Worm (Caenorhabditis elegans) whole organism, late embryonic: Measurements from ENCODE around the gene Y14H12B.1.

ENCODE experiments used
- F13H6.1 ChIP-seq: sonication (generic microtip); optimal IDR thresholded peaks from 2 replicates; lab custom pipeline; 2016; ENCODE audit warnings: missing genetic modification characterization, missing compliant biosample characterization
- K02D7.2 ChIP-seq: sonication (generic microtip); optimal IDR thresholded peaks from 2 replicates; lab custom pipeline; 2017; ENCODE audit warnings: mild to moderate bottlenecking, missing genetic modification characterization, missing compliant biosample characterization
- K09A11.1 ChIP-seq: sonication (generic microtip); optimal IDR thresholded peaks from 2 replicates; lab custom pipeline; 2017; ENCODE audit warnings: antibody characterized with exemption, mild to moderate bottlenecking, missing genetic modification characterization, missing compliant biosample characterization; ENCODE audit not compliant: insufficient read depth
- T23F11.4 ChIP-seq: fragments of 200-800 bp; sonication (Bioruptor generic); optimal IDR thresholded peaks from 2 replicates; lab custom pipeline; 2018; ENCODE audit warnings: mild to moderate bottlenecking, missing genetic modification characterization, missing compliant biosample characterization
- ahr-1 ChIP-seq: sonication (generic microtip); optimal IDR thresholded peaks from 2 replicates; lab custom pipeline; 2016; ENCODE audit warnings: missing genetic modification characterization, missing compliant biosample characterization
- ama-1 ChIP-seq: fragments of 150-350 bp; optimal IDR thresholded peaks from 2 replicates; lab custom pipeline; 2014
- ceh-14 ChIP-seq: sonication (generic microtip); optimal IDR thresholded peaks from 2 replicates; lab custom pipeline; 2016; ENCODE audit warnings: missing genotype, missing genetic modification characterization, missing compliant biosample characterization
- ceh-19 ChIP-seq: fragments of 200-800 bp; sonication (Bioruptor generic); optimal IDR thresholded peaks from 2 replicates; lab custom pipeline; 2018; ENCODE audit warnings: mild to moderate bottlenecking, missing genetic modification characterization, missing compliant biosample characterization
- ceh-30 ChIP-seq: fragments of 150-350 bp; optimal IDR thresholded peaks from 2 replicates; lab custom pipeline; 2014; ENCODE audit warnings: missing biosample characterization, missing genetic modification characterization
- ceh-31 ChIP-seq: sonication (generic microtip); optimal IDR thresholded peaks from 2 replicates; lab custom pipeline; 2016; ENCODE audit warnings: missing genetic modification characterization, missing compliant biosample characterization
- ceh-34 ChIP-seq: sonication (generic microtip); optimal IDR thresholded peaks from 2 replicates; lab custom pipeline; 2016; ENCODE audit warnings: mild to moderate bottlenecking, missing genetic modification characterization, missing compliant biosample characterization
- ceh-45 ChIP-seq: fragments of 200-800 bp; sonication (Bioruptor generic); IDR thresholded peaks from 2 replicates; pipeline ENCODE4 v1.3.6; 2022; ENCODE audit warnings: missing genetic modification reagents, missing genetic modification characterization, missing compliant biosample characterization
- ceh-48 ChIP-seq: sonication (generic microtip); optimal IDR thresholded peaks from 2 replicates; lab custom pipeline; 2016; ENCODE audit warnings: missing genetic modification characterization, inconsistent platforms, missing compliant biosample characterization
- ceh-6 ChIP-seq: fragments of 200-800 bp; sonication (Bioruptor generic); optimal IDR thresholded peaks from 2 replicates; lab custom pipeline; 2018; ENCODE audit warnings: mild to moderate bottlenecking, missing genetic modification characterization, missing compliant biosample characterization
- che-1 ChIP-seq: sonication (generic microtip); optimal IDR thresholded peaks from 2 replicates; lab custom pipeline; 2016; ENCODE audit warnings: mild to moderate bottlenecking, missing genetic modification characterization, missing compliant biosample characterization
- dmd-4 ChIP-seq: sonication (generic microtip); optimal IDR thresholded peaks from 2 replicates; lab custom pipeline; 2016; ENCODE audit warnings: borderline replicate concordance, missing genetic modification characterization, missing compliant biosample characterization
- dve-1 ChIP-seq: sonication (generic microtip); optimal IDR thresholded peaks from 2 replicates; lab custom pipeline; 2017; ENCODE audit warnings: antibody characterized with exemption, mild to moderate bottlenecking, missing genetic modification characterization, missing compliant biosample characterization
- elt-4 ChIP-seq: sonication (generic microtip); optimal IDR thresholded peaks from 2 replicates; lab custom pipeline; 2016; ENCODE audit warnings: missing genetic modification characterization, missing compliant biosample characterization
- eyg-1 ChIP-seq: sonication (generic microtip); optimal IDR thresholded peaks from 2 replicates; lab custom pipeline; 2016; ENCODE audit warnings: missing genotype, missing genetic modification characterization, missing compliant biosample characterization
- fax-1 ChIP-seq: sonication (generic microtip); optimal IDR thresholded peaks from 2 replicates; lab custom pipeline; 2016; ENCODE audit warnings: missing genotype, missing genetic modification characterization, missing compliant biosample characterization
- fkh-10 ChIP-seq: fragments of 150-350 bp; optimal IDR thresholded peaks from 2 replicates; lab custom pipeline; 2014; ENCODE audit warnings: missing biosample characterization, missing genetic modification reagents, missing genetic modification characterization
- fkh-6 ChIP-seq: sonication (generic microtip); optimal IDR thresholded peaks from 2 replicates; lab custom pipeline; 2016; ENCODE audit warnings: missing genetic modification characterization, missing compliant biosample characterization
- gmeb-2 ChIP-seq: sonication (generic microtip); optimal IDR thresholded peaks from 2 replicates; lab custom pipeline; 2016; ENCODE audit warnings: missing genetic modification characterization, inconsistent platforms, missing compliant biosample characterization
- hlh-6 ChIP-seq: sonication (generic microtip); optimal IDR thresholded peaks from 2 replicates; lab custom pipeline; 2016; ENCODE audit warnings: missing genotype, missing genetic modification characterization, missing compliant biosample characterization
- hlh-8 ChIP-seq: sonication (generic microtip); optimal IDR thresholded peaks from 2 replicates; lab custom pipeline; 2016; ENCODE audit warnings: missing genotype, missing genetic modification characterization, missing compliant biosample characterization
- madf-2 ChIP-seq: sonication (generic microtip); optimal IDR thresholded peaks from 2 replicates; lab custom pipeline; 2017; ENCODE audit warnings: missing genetic modification characterization, missing compliant biosample characterization
- nfya-1 ChIP-seq: sonication (generic microtip); optimal IDR thresholded peaks from 2 replicates; lab custom pipeline; 2017; ENCODE audit warnings: missing genetic modification characterization, mild to moderate bottlenecking, missing compliant biosample characterization, antibody characterized with exemption, moderate library complexity
- npax-4 ChIP-seq: sonication (generic microtip); optimal IDR thresholded peaks from 2 replicates; lab custom pipeline; 2016; ENCODE audit warnings: missing genetic modification characterization, missing compliant biosample characterization
- odd-2 ChIP-seq: sonication (generic microtip); optimal IDR thresholded peaks from 2 replicates; lab custom pipeline; 2017; ENCODE audit warnings: antibody characterized with exemption, mild to moderate bottlenecking, missing genetic modification characterization, missing compliant biosample characterization
- pat-9 ChIP-seq: fragments of 200-800 bp; sonication (Bioruptor generic); optimal IDR thresholded peaks from 2 replicates; lab custom pipeline; 2018; ENCODE audit warnings: mild to moderate bottlenecking, missing genetic modification characterization, moderate library complexity, missing compliant biosample characterization
- pha-4 ChIP-seq: fragments of 150-350 bp; optimal IDR thresholded peaks from 2 replicates; lab custom pipeline; 2018; ENCODE audit warnings: missing biosample characterization, missing genetic modification reagents, missing genetic modification characterization
- pqm-1 ChIP-seq: sonication (generic microtip); optimal IDR thresholded peaks from 2 replicates; lab custom pipeline; 2016; ENCODE audit warnings: missing genetic modification characterization, missing compliant biosample characterization
- rnt-1 ChIP-seq: sonication (generic microtip); optimal IDR thresholded peaks from 2 replicates; lab custom pipeline; 2016; ENCODE audit warnings: missing genetic modification characterization, missing compliant biosample characterization
- sdc-2 ChIP-seq: sonication (generic microtip); optimal IDR thresholded peaks from 2 replicates; lab custom pipeline; 2016; ENCODE audit warnings: missing genotype, missing genetic modification characterization, missing compliant biosample characterization
- sox-2 ChIP-seq: fragments of 200-800 bp; sonication (Bioruptor generic); IDR thresholded peaks from 2 replicates; pipeline ENCODE4 v1.3.6; 2022; ENCODE audit warnings: missing genetic modification reagents, missing genetic modification characterization, missing compliant biosample characterization
- syd-9 ChIP-seq: sonication (generic microtip); optimal IDR thresholded peaks from 2 replicates; lab custom pipeline; 2016; ENCODE audit warnings: mild to moderate bottlenecking, missing genetic modification characterization, moderate library complexity, missing compliant biosample characterization
- tbx-2 ChIP-seq: sonication (generic microtip); optimal IDR thresholded peaks from 2 replicates; lab custom pipeline; 2016; ENCODE audit warnings: missing genetic modification characterization, missing compliant biosample characterization
- tbx-7 ChIP-seq: sonication (generic microtip); optimal IDR thresholded peaks from 2 replicates; lab custom pipeline; 2016; ENCODE audit warnings: missing genotype, missing genetic modification characterization, missing compliant biosample characterization
- unc-42 ChIP-seq: sonication (generic microtip); optimal IDR thresholded peaks from 2 replicates; lab custom pipeline; 2016; ENCODE audit warnings: missing genotype, missing genetic modification characterization, missing compliant biosample characterization
- unc-55 ChIP-seq: sonication (generic microtip); optimal IDR thresholded peaks from 2 replicates; lab custom pipeline; 2017; ENCODE audit warnings: missing biosample characterization, missing genetic modification reagents, missing genetic modification characterization
- zip-5 ChIP-seq: sonication (generic microtip); optimal IDR thresholded peaks from 2 replicates; lab custom pipeline; 2016; ENCODE audit warnings: missing genetic modification characterization, missing compliant biosample characterization
- ztf-16 ChIP-seq: sonication (generic microtip); optimal IDR thresholded peaks from 2 replicates; lab custom pipeline; 2017; ENCODE audit warnings: missing genetic modification characterization, missing compliant biosample characterization

The Y14H12B.1 gene

DNA sequence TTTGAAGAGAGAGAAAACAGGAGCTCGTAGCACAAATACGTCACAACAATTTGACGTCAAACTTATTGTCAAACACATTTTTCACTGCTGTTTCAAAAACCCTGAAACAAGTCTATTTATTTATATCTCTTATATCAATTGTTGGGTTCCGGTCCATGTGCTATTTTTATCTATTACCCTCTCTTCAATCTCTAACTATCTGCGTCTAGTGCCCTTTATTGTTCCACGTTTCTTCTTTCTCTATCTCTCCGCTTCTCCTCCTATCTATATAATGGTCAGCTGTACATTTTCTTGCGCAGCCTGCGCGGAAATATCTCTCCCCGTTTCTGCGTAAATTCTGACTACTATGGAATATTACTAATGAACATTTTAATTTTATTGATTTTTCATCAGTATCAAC is 37.3 kb upstream of the Y14H12B.1 start (continued):
- TF ChIP-seq ceh-45 (GFP tag; lab: Robert Waterston, UW) (no peak), ceh-6 (GFP tag; lab: Kevin White, UChicago) (no peak), rnt-1 (tag; lab: Kevin White, UChicago) (no peak), ceh-14 (tag; lab: Kevin White, UChicago) (no peak), dmd-4 (tag; lab: Kevin White, UChicago) (no peak), npax-4 (tag; lab: Kevin White, UChicago) (no peak), unc-55 (GFP tag; lab: Kevin White, UChicago) (peak; percentile 27), ama-1 (lab: Kevin White, UChicago) (no peak), ztf-16 (tag; lab: Kevin White, UChicago) (no peak), hlh-6 (no peak), pha-4 (tag; lab: Kevin White, UChicago) (no peak), nfya-1 (tag; lab: Kevin White, UChicago) (peak; percentile 66), ceh-30 (tag; lab: Kevin White, UChicago) (no peak), F13H6.1 (tag; lab: Kevin White, UChicago) (peak; percentile 17), T23F11.4 (GFP tag; lab: Kevin White, UChicago) (no peak), ceh-34 (peak; percentile 16)

DNA sequence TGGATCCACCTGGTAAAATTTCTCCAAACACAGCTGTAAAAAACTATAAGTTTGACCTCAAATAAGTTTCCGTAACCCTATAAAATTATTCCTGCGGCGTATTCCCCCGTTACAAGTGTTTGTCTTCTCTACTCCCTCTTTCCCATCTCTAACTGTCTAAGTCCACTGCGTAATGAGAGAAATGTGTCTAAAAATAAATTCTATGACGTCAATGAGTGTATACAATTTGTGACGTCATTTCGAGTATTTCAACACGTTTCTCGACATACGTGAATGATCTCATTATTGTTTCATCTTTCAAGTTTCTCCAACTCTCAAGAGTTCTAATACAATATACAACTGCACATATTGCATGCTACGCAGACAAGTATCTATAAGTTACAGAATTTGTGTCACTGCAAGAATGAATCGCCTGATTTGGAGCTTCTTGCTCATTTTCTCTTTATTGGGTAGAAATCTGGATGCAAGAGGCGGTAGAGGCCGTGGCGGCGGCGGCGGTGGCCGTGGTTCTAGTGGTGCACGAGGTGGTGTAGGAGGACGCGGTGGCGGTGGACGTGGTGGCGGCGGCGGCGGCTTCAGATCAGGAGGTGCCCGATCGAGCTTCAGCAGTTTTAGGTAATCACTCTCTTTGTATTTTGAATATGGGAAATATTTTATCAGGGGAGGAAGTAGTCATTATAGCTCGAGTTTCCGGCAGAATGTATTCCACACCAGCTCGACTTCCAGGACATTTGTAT is 36.3 kb upstream of the Y14H12B.1 start, which contains the start of gene F53C3.6:
TSS of gene F53C3.6 (plus strand) at position 385 of the 737 bp plus-strand sequence.
- TF ChIP-seq ahr-1 (tag; lab: Kevin White, UChicago) = no peak
- TF ChIP-seq odd-2 = no peak
- peak; percentile 53 for TF ChIP-seq nfya-1 (tag; lab: Kevin White, UChicago)
- no peak for TF ChIP-seq madf-2 (tag; lab: Kevin White, UChicago)
- peak; percentile 40 for TF ChIP-seq tbx-2 (tag; lab: Kevin White, UChicago)
- TF ChIP-seq ceh-31 (tag; lab: Kevin White, UChicago) = peak; percentile 55
- no peak for TF ChIP-seq dmd-4 (tag; lab: Kevin White, UChicago)
- TF ChIP-seq zip-5 = no peak
- no peak for TF ChIP-seq pha-4 (tag; lab: Kevin White, UChicago)
- TF ChIP-seq pqm-1 (tag; lab: Kevin White, UChicago) = no peak
- no peak for TF ChIP-seq sox-2 (GFP tag; lab: Robert Waterston, UW)
- no peak for TF ChIP-seq K09A11.1 (tag; lab: Kevin White, UChicago)
- TF ChIP-seq syd-9 (tag; lab: Kevin White, UChicago) = no peak
- TF ChIP-seq unc-42 = peak; percentile 70
- peak; percentile 15 for TF ChIP-seq unc-55 (GFP tag; lab: Kevin White, UChicago)
- TF ChIP-seq eyg-1 (tag; lab: Kevin White, UChicago) = no peak
- TF ChIP-seq sdc-2 (tag; lab: Kevin White, UChicago) = peak; percentile 20
- no peak for TF ChIP-seq ceh-34
- no peak for TF ChIP-seq ceh-19 (GFP tag; lab: Kevin White, UChicago)
- no peak for TF ChIP-seq K02D7.2 (tag; lab: Kevin White, UChicago)

DNA sequence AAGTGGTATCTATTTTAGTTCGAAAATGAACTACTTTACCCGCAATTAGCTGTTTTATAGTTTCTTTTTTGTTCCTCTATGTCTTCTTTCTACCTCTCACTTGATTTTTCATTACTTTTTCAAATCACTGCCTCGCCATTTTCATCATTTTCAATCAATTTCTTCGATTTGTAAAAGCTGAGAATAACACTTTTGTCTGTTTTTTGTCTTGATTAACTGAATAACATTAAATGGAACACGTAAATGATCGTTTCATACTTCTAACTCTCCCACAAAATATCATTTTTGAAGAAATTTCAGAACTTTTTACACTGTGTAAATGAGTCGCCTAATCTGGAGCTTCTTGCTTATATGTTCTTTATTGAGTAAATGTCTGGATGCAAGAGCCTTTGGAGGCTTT is 33.1 kb upstream of the Y14H12B.1 start, which contains the start of gene F53C3.4:
TSS of gene F53C3.4 (plus strand) at position 301 of the 400 bp plus-strand sequence.
- TF ChIP-seq ceh-48 (tag; lab: Kevin White, UChicago) (no peak), dmd-4 (tag; lab: Kevin White, UChicago) (no peak)

DNA sequence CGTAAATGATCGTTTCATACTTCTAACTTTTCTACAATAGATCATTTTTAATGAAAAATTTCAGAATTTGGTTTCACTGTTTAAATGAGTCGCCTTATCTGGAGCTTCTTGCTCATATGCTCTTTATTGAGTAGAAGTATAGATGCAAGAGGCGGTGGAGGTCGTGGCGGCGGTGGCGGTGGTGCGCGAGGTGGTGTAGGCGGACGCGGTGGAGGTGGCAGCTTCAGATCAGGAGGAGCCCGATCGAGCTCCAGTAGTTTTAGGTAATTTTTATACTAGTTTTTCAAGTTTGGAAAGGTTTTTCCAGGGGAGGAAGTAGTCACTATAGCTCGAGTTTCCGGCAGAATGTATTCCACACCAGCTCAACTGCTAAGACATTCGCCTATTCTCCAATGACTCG is 31.4 kb upstream of the Y14H12B.1 start, which contains the start of gene F53C3.3:
TSS of gene F53C3.3 (plus strand) at position 59 of the 400 bp plus-strand sequence.
- no peak for TF ChIP-seq nfya-1 (tag; lab: Kevin White, UChicago)
- no peak for TF ChIP-seq che-1
- no peak for TF ChIP-seq hlh-8 (tag; lab: Kevin White, UChicago)
- TF ChIP-seq dve-1 (tag; lab: Kevin White, UChicago) = no peak
- no peak for TF ChIP-seq pat-9 (tag; lab: Kevin White, UChicago)
- TF ChIP-seq fax-1 (tag; lab: Kevin White, UChicago) = no peak
- no peak for TF ChIP-seq ahr-1 (tag; lab: Kevin White, UChicago)
- TF ChIP-seq ceh-31 (tag; lab: Kevin White, UChicago) = no peak
- no peak for TF ChIP-seq ceh-19 (GFP tag; lab: Kevin White, UChicago)
- no peak for TF ChIP-seq odd-2
- TF ChIP-seq tbx-7 = no peak
- no peak for TF ChIP-seq fkh-10
- no peak for TF ChIP-seq elt-4 (tag; lab: Kevin White, UChicago)
- no peak for TF ChIP-seq ceh-34
- TF ChIP-seq fkh-6 (tag; lab: Kevin White, UChicago) = no peak
- no peak for TF ChIP-seq hlh-6
- no peak for TF ChIP-seq unc-55 (GFP tag; lab: Kevin White, UChicago)
- TF ChIP-seq gmeb-2 (tag; lab: Kevin White, UChicago) = no peak
